Fruit fly (Drosophila melanogaster) whole organism: ENCODE measurements around the gene Lrr47.

Experiments used
- CG8478 ChIP-seq: fragments of >200 bp; optimal IDR thresholded peaks from 2 replicates; lab custom pipeline; 2018; ENCODE audit warnings: inconsistent platforms
- Dll ChIP-seq: fragments of >200 bp; optimal IDR thresholded peaks from 2 replicates; lab custom pipeline; 2017
- EcR ChIP-seq, 2 experiments: fragments of >200 bp; optimal IDR thresholded peaks; 2 replicates each; lab custom pipeline; 2017; ENCODE audit warnings: missing biosample characterization in 2 of 2, missing genetic modification characterization in 2 of 2, missing genetic modification reagents in 2 of 2
- pan ChIP-seq: fragments of >200 bp; optimal IDR thresholded peaks from 2 replicates; lab custom pipeline; 2017
- psq ChIP-seq: fragments of >200 bp; optimal IDR thresholded peaks from 2 replicates; lab custom pipeline; 2017
- usp ChIP-seq: fragments of >200 bp; optimal IDR thresholded peaks from 2 replicates; lab custom pipeline; 2017; ENCODE audit warnings: missing biosample characterization, missing genetic modification characterization, mixed read lengths

Gene Lrr47

dm6 chr2L:10517085-10517484 is at the start of gene Lrr47, which contains the start of gene Fatp1:
Gene Lrr47, plus strand, starts transcription at chr2L:10517335.
Gene Fatp1, minus strand, starts transcription at chr2L:10517218.
- TF ChIP-seq CG8478 (lab: Kevin White, UChicago): no peak
- no peak for TF ChIP-seq Dll (lab: Kevin White, UChicago)
- no peak for TF ChIP-seq usp (GFP tag; lab: Kevin White, UChicago)
- TF ChIP-seq psq (lab: Kevin White, UChicago): no peak

- TF ChIP-seq usp (GFP tag; lab: Kevin White, UChicago): no peak
- no peak for TF ChIP-seq pan (lab: Kevin White, UChicago)
- TF ChIP-seq CG8478 (lab: Kevin White, UChicago): no peak
- TF ChIP-seq Dll (lab: Kevin White, UChicago): no peak
Observed at dm6 chr2L:10468388-10468787, 48.7 kb upstream of the Lrr47 start.

- TF ChIP-seq EcR (GFP tag; optimal IDR thresholded peaks at IDR 0.05; lab: Kevin White, UChicago) (no peak), CG8478 (lab: Kevin White, UChicago) (no peak), psq (lab: Kevin White, UChicago) (no peak), pan (lab: Kevin White, UChicago) (no peak), Dll (lab: Kevin White, UChicago) (no peak), usp (GFP tag; lab: Kevin White, UChicago) (no peak)
Observed at dm6 chr2L:10468978-10469377, 48.2 kb upstream of the Lrr47 start.

- no peak for TF ChIP-seq Dll (lab: Kevin White, UChicago)
- no peak for TF ChIP-seq psq (lab: Kevin White, UChicago)
- no peak for TF ChIP-seq pan (lab: Kevin White, UChicago)
Observed at dm6 chr2L:10470211-10470610, 46.9 kb upstream of the Lrr47 start.

- no peak for TF ChIP-seq CG8478 (lab: Kevin White, UChicago)
- no peak for TF ChIP-seq usp (GFP tag; lab: Kevin White, UChicago)
- no peak for TF ChIP-seq Dll (lab: Kevin White, UChicago)
- TF ChIP-seq psq (lab: Kevin White, UChicago): no peak
Observed at dm6 chr2L:10472257-10472656, 44.9 kb upstream of the Lrr47 start.

- TF ChIP-seq Dll (lab: Kevin White, UChicago): no peak
- TF ChIP-seq EcR (GFP tag; optimal IDR thresholded peaks at IDR 0.05; lab: Kevin White, UChicago): no peak
- TF ChIP-seq pan (lab: Kevin White, UChicago): no peak
- TF ChIP-seq psq (lab: Kevin White, UChicago): no peak
- no peak for TF ChIP-seq CG8478 (lab: Kevin White, UChicago)
- no peak for TF ChIP-seq usp (GFP tag; lab: Kevin White, UChicago)
Observed at dm6 chr2L:10474268-10474678, 42.9 kb upstream of the Lrr47 start, which contains the start of gene RluA-1. Gene RluA-1, minus strand, starts transcription at chr2L:10474349.

- TF ChIP-seq pan (lab: Kevin White, UChicago) (no peak), Dll (lab: Kevin White, UChicago) (no peak), EcR (GFP tag; optimal IDR thresholded peaks at IDR 0.05; lab: Kevin White, UChicago) (no peak), psq (lab: Kevin White, UChicago) (no peak), usp (GFP tag; lab: Kevin White, UChicago) (no peak), CG8478 (lab: Kevin White, UChicago) (no peak)
Observed at dm6 chr2L:10474815-10475214, 42.3 kb upstream of the Lrr47 start.

dm6 chr2L:10476879-10477278 is 40.3 kb upstream of the Lrr47 start, which contains the start of gene RluA-2:
Gene RluA-2, plus strand, starts transcription at chr2L:10477073.
- no peak for TF ChIP-seq psq (lab: Kevin White, UChicago)

- no peak for TF ChIP-seq usp (GFP tag; lab: Kevin White, UChicago)
- no peak for TF ChIP-seq psq (lab: Kevin White, UChicago)
- no peak for TF ChIP-seq pan (lab: Kevin White, UChicago)
- no peak for TF ChIP-seq CG8478 (lab: Kevin White, UChicago)
- TF ChIP-seq EcR (GFP tag; optimal IDR thresholded peaks at IDR 0.05; lab: Kevin White, UChicago): no peak
- no peak for TF ChIP-seq Dll (lab: Kevin White, UChicago)
Observed at dm6 chr2L:10479859-10480258, 37.3 kb upstream of the Lrr47 start.

- TF ChIP-seq psq (lab: Kevin White, UChicago) (no peak), usp (GFP tag; lab: Kevin White, UChicago) (no peak), Dll (lab: Kevin White, UChicago) (no peak), EcR (GFP tag; optimal IDR thresholded peaks at IDR 0.05; lab: Kevin White, UChicago) (no peak), pan (lab: Kevin White, UChicago) (no peak), CG8478 (lab: Kevin White, UChicago) (no peak)
Observed at dm6 chr2L:10483073-10483472, 34.1 kb upstream of the Lrr47 start, which contains the start of gene Grip75. Gene Grip75, plus strand, starts transcription at chr2L:10483295.

- no peak for TF ChIP-seq usp (GFP tag; lab: Kevin White, UChicago)
- no peak for TF ChIP-seq Dll (lab: Kevin White, UChicago)
- TF ChIP-seq CG8478 (lab: Kevin White, UChicago): no peak
- TF ChIP-seq pan (lab: Kevin White, UChicago): no peak
- no peak for TF ChIP-seq psq (lab: Kevin White, UChicago)
- no peak for TF ChIP-seq EcR (GFP tag; optimal IDR thresholded peaks at IDR 0.05; lab: Kevin White, UChicago)
Observed at dm6 chr2L:10488484-10489223, 28.5 kb upstream of the Lrr47 start, which contains the start of the genes Cog4 and CG6144. Gene Cog4, minus strand, starts transcription at chr2L:10488622. Gene CG6144, plus strand, starts transcription at chr2L:10488694.

dm6 chr2L:10491354-10491753 is 25.8 kb upstream of the Lrr47 start, which contains the start of gene CG13144:
Gene CG13144, minus strand, starts transcription at chr2L:10491454.
- no peak for TF ChIP-seq Dll (lab: Kevin White, UChicago)
- TF ChIP-seq usp (GFP tag; lab: Kevin White, UChicago): no peak
- no peak for TF ChIP-seq EcR (GFP tag; optimal IDR thresholded peaks at IDR 0.05; lab: Kevin White, UChicago)
- no peak for TF ChIP-seq pan (lab: Kevin White, UChicago)
- TF ChIP-seq psq (lab: Kevin White, UChicago): no peak
- TF ChIP-seq CG8478 (lab: Kevin White, UChicago): no peak
